Fruit fly (Drosophila melanogaster) whole organism, embryonic: Measurements from ENCODE around the gene Arfip.

Source experiments
- B-H2 ChIP-seq: fragments of 200-800 bp; sonication (Bioruptor generic); optimal IDR thresholded peaks from 2 replicates; lab custom pipeline; 2018; ENCODE audit warnings: missing biosample characterization, mild to moderate bottlenecking, missing genetic modification characterization
- Blimp-1 ChIP-seq: fragments of 200-800 bp; sonication (Bioruptor generic); optimal IDR thresholded peaks from 3 replicates; lab custom pipeline; 2018; ENCODE audit warnings: missing biosample characterization, missing genetic modification characterization, mild to moderate bottlenecking, moderate library complexity, missing genetic modification reagents
- CG10267 ChIP-seq: fragments of 200-800 bp; sonication (Bioruptor generic); optimal IDR thresholded peaks from 2 replicates; lab custom pipeline; 2018; ENCODE audit warnings: missing biosample characterization, mild to moderate bottlenecking, missing genetic modification characterization, moderate library complexity
- CG11085 ChIP-seq: fragments of 200-800 bp; sonication (Bioruptor generic); IDR thresholded peaks from 2 replicates; pipeline ENCODE4 v1.3.6; 2022; ENCODE audit warnings: missing biosample characterization, missing genetic modification characterization
- CG13287 ChIP-seq: fragments of 200-800 bp; sonication (Bioruptor generic); IDR thresholded peaks from 2 replicates; pipeline ENCODE4 v1.3.6; 2022; ENCODE audit warnings: missing biosample characterization, missing genetic modification characterization; ENCODE audit not compliant: partially characterized antibody
- CG13424 ChIP-seq: fragments of 200-800 bp; sonication (Bioruptor generic); optimal IDR thresholded peaks from 2 replicates; lab custom pipeline; 2019; ENCODE audit warnings: missing biosample characterization, mild to moderate bottlenecking, missing genetic modification characterization, moderate library complexity
- CG15479 ChIP-seq: fragments of 200-800 bp; sonication (Bioruptor generic); optimal IDR thresholded peaks from 3 replicates; lab custom pipeline; 2019; ENCODE audit warnings: missing biosample characterization, mild to moderate bottlenecking, missing genetic modification characterization, moderate library complexity
- CG17186 ChIP-seq: fragments of 200-800 bp; sonication (Bioruptor generic); optimal IDR thresholded peaks from 3 replicates; lab custom pipeline; 2017; ENCODE audit warnings: missing biosample characterization, missing genetic modification reagents, missing genetic modification characterization
- CG17361 ChIP-seq: fragments of 200-800 bp; sonication (Bioruptor generic); IDR thresholded peaks from 3 replicates; pipeline ENCODE4 v1.3.6; 2022; ENCODE audit warnings: missing biosample characterization, missing genetic modification characterization
- CG2678 ChIP-seq: fragments of 200-800 bp; sonication (Bioruptor generic); optimal IDR thresholded peaks from 3 replicates; lab custom pipeline; 2019; ENCODE audit warnings: missing biosample characterization, mild to moderate bottlenecking, missing genetic modification characterization, moderate library complexity
- CG2875 ChIP-seq: fragments of 200-800 bp; sonication (Bioruptor generic); optimal IDR thresholded peaks from 2 replicates; lab custom pipeline; 2017; ENCODE audit warnings: missing biosample characterization, mild to moderate bottlenecking, missing genetic modification characterization, missing genetic modification reagents
- CG2889 ChIP-seq: fragments of 200-800 bp; sonication (Bioruptor generic); IDR thresholded peaks from 3 replicates; pipeline ENCODE4 v1.3.6; 2022; ENCODE audit warnings: missing biosample characterization, missing genetic modification characterization
- CG31365 ChIP-seq: fragments of 200-800 bp; sonication (Bioruptor generic); optimal IDR thresholded peaks from 2 replicates; lab custom pipeline; 2018; ENCODE audit warnings: missing biosample characterization, mild to moderate bottlenecking, missing genetic modification characterization
- CG34422 ChIP-seq: fragments of 200-800 bp; sonication (Bioruptor generic); IDR thresholded peaks from 3 replicates; pipeline ENCODE4 v1.3.6; 2022; ENCODE audit warnings: missing biosample characterization, missing genetic modification characterization
- CG7928 ChIP-seq: fragments of 200-800 bp; sonication (Bioruptor generic); optimal IDR thresholded peaks from 2 replicates; lab custom pipeline; 2017; ENCODE audit warnings: missing biosample characterization, mild to moderate bottlenecking, missing genetic modification characterization
- CG9817 ChIP-seq: fragments of 200-800 bp; sonication (Bioruptor generic); optimal IDR thresholded peaks from 2 replicates; lab custom pipeline; 2018; ENCODE audit warnings: missing biosample characterization, mild to moderate bottlenecking, missing genetic modification characterization, moderate library complexity
- Chrac-16 ChIP-seq: fragments of 200-800 bp; sonication (Bioruptor generic); optimal IDR thresholded peaks from 3 replicates; lab custom pipeline; 2016; ENCODE audit warnings: missing biosample characterization, missing genetic modification characterization
- Dbx ChIP-seq: fragments of 200-800 bp; sonication (Bioruptor generic); IDR thresholded peaks from 3 replicates; pipeline ENCODE4 v1.3.6; 2022; ENCODE audit warnings: missing biosample characterization, missing genetic modification characterization
- Deaf1 ChIP-seq: fragments of 200-800 bp; optimal IDR thresholded peaks from 3 replicates; lab custom pipeline; 2019; ENCODE audit warnings: missing biosample characterization, mild to moderate bottlenecking, missing genetic modification characterization, moderate library complexity
- Dip2 ChIP-seq: fragments of 200-800 bp; sonication (Bioruptor generic); IDR thresholded peaks from 2 replicates; pipeline ENCODE4 v1.3.6; 2022; ENCODE audit warnings: missing biosample characterization, missing genetic modification characterization
- Dll ChIP-seq: fragments of 200-800 bp; sonication (Bioruptor generic); IDR thresholded peaks from 4 replicates; pipeline ENCODE4 v1.3.6; 2022; ENCODE audit warnings: missing biosample characterization, missing genetic modification characterization; ENCODE audit not compliant: partially characterized antibody
- E2f1 ChIP-seq: fragments of 200-800 bp; sonication (Bioruptor generic); IDR thresholded peaks from 2 replicates; pipeline ENCODE4 v1.3.6; 2022; ENCODE audit warnings: missing biosample characterization, missing genetic modification characterization
- E2f2 ChIP-seq: fragments of 200-800 bp; sonication (Bioruptor generic); IDR thresholded peaks from 2 replicates; pipeline ENCODE4 v1.3.6; 2022; ENCODE audit warnings: missing biosample characterization, missing genetic modification characterization
- Ets65A ChIP-seq: fragments of 200-800 bp; sonication (Bioruptor generic); peaks from one replicate; lab custom pipeline; 2016; ENCODE audit warnings: missing biosample characterization, missing genetic modification characterization
- Mes4 ChIP-seq: fragments of 200-800 bp; sonication (Bioruptor generic); optimal IDR thresholded peaks from 2 replicates; lab custom pipeline; 2016; ENCODE audit warnings: missing biosample characterization, missing genetic modification characterization
- Myb ChIP-seq: fragments of 200-800 bp; sonication (Bioruptor generic); optimal IDR thresholded peaks from 2 replicates; lab custom pipeline; 2016; ENCODE audit warnings: missing biosample characterization, missing genetic modification characterization
- Oli ChIP-seq: fragments of 200-800 bp; sonication (Bioruptor generic); optimal IDR thresholded peaks from 2 replicates; lab custom pipeline; 2018; ENCODE audit warnings: missing biosample characterization, mild to moderate bottlenecking, missing genetic modification characterization, moderate library complexity
- Taf1 ChIP-seq: fragments of 200-800 bp; sonication (Bioruptor generic); IDR thresholded peaks from 2 replicates; pipeline ENCODE4 v1.3.6; 2022; ENCODE audit warnings: missing biosample characterization, missing genetic modification characterization
- ac ChIP-seq: fragments of 200-800 bp; sonication (Bioruptor generic); optimal IDR thresholded peaks from 3 replicates; lab custom pipeline; 2017; ENCODE audit warnings: missing biosample characterization, mild to moderate bottlenecking, missing genetic modification characterization
- ato ChIP-seq: fragments of 200-800 bp; sonication (Bioruptor generic); IDR thresholded peaks from 2 replicates; pipeline ENCODE4 v1.3.6; 2022; ENCODE audit warnings: missing biosample characterization, missing genetic modification characterization; ENCODE audit not compliant: partially characterized antibody
- bsh ChIP-seq, 2 experiments: fragments of 200-800 bp; sonication (Bioruptor generic); optimal IDR thresholded peaks; 2 replicates each; lab custom pipeline; 2017 to 2018; ENCODE audit warnings: mild to moderate bottlenecking in 2 of 2, missing biosample characterization in 2 of 2, missing genetic modification characterization in 2 of 2, moderate library complexity in 1 of 2
- cad ChIP-seq: fragments of >200 bp; optimal IDR thresholded peaks from 2 replicates; lab custom pipeline; 2017; ENCODE audit warnings: missing biosample characterization, missing genetic modification characterization
- chn ChIP-seq: fragments of 200-800 bp; sonication (Bioruptor generic); optimal IDR thresholded peaks from 2 replicates; lab custom pipeline; 2016; ENCODE audit warnings: missing biosample characterization, missing genetic modification characterization
- disco-r ChIP-seq: fragments of 200-800 bp; sonication (Bioruptor generic); optimal IDR thresholded peaks from 2 replicates; lab custom pipeline; 2016; ENCODE audit warnings: missing biosample characterization, missing genetic modification characterization
- dmrt99B ChIP-seq: fragments of 200-800 bp; sonication (Bioruptor generic); optimal IDR thresholded peaks from 2 replicates; lab custom pipeline; 2018; ENCODE audit warnings: missing biosample characterization, mild to moderate bottlenecking, missing genetic modification characterization, moderate library complexity
- eyg ChIP-seq: fragments of 200-800 bp; sonication (Bioruptor generic); optimal IDR thresholded peaks from 3 replicates; lab custom pipeline; 2016; ENCODE audit warnings: missing biosample characterization, missing genetic modification characterization
- ftz-f1 ChIP-seq: fragments of 200-800 bp; sonication (Bioruptor generic); optimal IDR thresholded peaks from 2 replicates; lab custom pipeline; 2016; ENCODE audit warnings: missing biosample characterization, missing genetic modification characterization
- gcm2 ChIP-seq: fragments of 200-800 bp; sonication (Bioruptor generic); optimal IDR thresholded peaks from 2 replicates; lab custom pipeline; 2016; ENCODE audit warnings: missing biosample characterization, missing genetic modification characterization
- grau ChIP-seq: fragments of 200-800 bp; optimal IDR thresholded peaks from 3 replicates; lab custom pipeline; 2019; ENCODE audit warnings: missing biosample characterization, mild to moderate bottlenecking, missing genetic modification characterization, moderate library complexity
- hkb ChIP-seq, 2 experiments: fragments of 200-800 bp in 1 of 2; fragments of >200 bp in 1 of 2; sonication (Bioruptor generic) in 1 of 2; IDR thresholded peaks in 1 of 2; optimal IDR thresholded peaks in 1 of 2; 2 replicates each; pipeline versions ENCODE4 v1.3.6 to Lab custom; 2017 to 2022; ENCODE audit warnings: missing biosample characterization in 1 of 2, missing genetic modification characterization in 1 of 2
- kah ChIP-seq: fragments of 200-800 bp; sonication (Bioruptor generic); optimal IDR thresholded peaks from 2 replicates; lab custom pipeline; 2018; ENCODE audit warnings: missing biosample characterization, mild to moderate bottlenecking, missing genetic modification characterization
- klu ChIP-seq: fragments of 200-800 bp; sonication (Bioruptor generic); IDR thresholded peaks from 2 replicates; pipeline ENCODE4 v1.3.6; 2022; ENCODE audit warnings: missing biosample characterization, missing genetic modification characterization
- knrl ChIP-seq: fragments of 200-800 bp; sonication (Bioruptor generic); IDR thresholded peaks from 3 replicates; pipeline ENCODE4 v1.3.6; 2022; ENCODE audit warnings: missing biosample characterization, missing genetic modification characterization; ENCODE audit not compliant: partially characterized antibody
- nerfin-2 ChIP-seq: fragments of 200-800 bp; sonication (Bioruptor generic); IDR thresholded peaks from 2 replicates; pipeline ENCODE4 v1.3.6; 2022; ENCODE audit warnings: missing biosample characterization, missing genetic modification characterization; ENCODE audit not compliant: partially characterized antibody
- pho ChIP-seq: fragments of 200-800 bp; sonication (Bioruptor generic); optimal IDR thresholded peaks from 2 replicates; lab custom pipeline; 2016; ENCODE audit warnings: missing biosample characterization, missing genetic modification characterization
- run ChIP-seq: fragments of 200-800 bp; sonication (Bioruptor generic); optimal IDR thresholded peaks from 3 replicates; lab custom pipeline; 2018; ENCODE audit warnings: missing biosample characterization, mild to moderate bottlenecking, missing genetic modification characterization
- slou ChIP-seq: fragments of 200-800 bp; sonication (Bioruptor generic); optimal IDR thresholded peaks from 3 replicates; lab custom pipeline; 2016; ENCODE audit warnings: missing biosample characterization, missing genetic modification characterization
- slp2 ChIP-seq: fragments of 200-800 bp; sonication (Bioruptor generic); optimal IDR thresholded peaks from 2 replicates; lab custom pipeline; 2016; ENCODE audit warnings: missing biosample characterization, missing genetic modification characterization
- vfl ChIP-seq: fragments of 200-800 bp; sonication (Bioruptor generic); optimal IDR thresholded peaks from 2 replicates; lab custom pipeline; 2016; ENCODE audit warnings: missing biosample characterization, missing genetic modification characterization
- zen2 ChIP-seq: fragments of 200-800 bp; sonication (Bioruptor generic); IDR thresholded peaks from 3 replicates; pipeline ENCODE4 v1.3.6; 2022; ENCODE audit warnings: missing biosample characterization, missing genetic modification characterization; ENCODE audit not compliant: partially characterized antibody
- zfh1 ChIP-seq: fragments of 200-800 bp; sonication (Bioruptor generic); IDR thresholded peaks from 3 replicates; pipeline ENCODE4 v1.3.6; 2022; ENCODE audit warnings: missing biosample characterization, missing genetic modification characterization

Gene Arfip

DNA sequence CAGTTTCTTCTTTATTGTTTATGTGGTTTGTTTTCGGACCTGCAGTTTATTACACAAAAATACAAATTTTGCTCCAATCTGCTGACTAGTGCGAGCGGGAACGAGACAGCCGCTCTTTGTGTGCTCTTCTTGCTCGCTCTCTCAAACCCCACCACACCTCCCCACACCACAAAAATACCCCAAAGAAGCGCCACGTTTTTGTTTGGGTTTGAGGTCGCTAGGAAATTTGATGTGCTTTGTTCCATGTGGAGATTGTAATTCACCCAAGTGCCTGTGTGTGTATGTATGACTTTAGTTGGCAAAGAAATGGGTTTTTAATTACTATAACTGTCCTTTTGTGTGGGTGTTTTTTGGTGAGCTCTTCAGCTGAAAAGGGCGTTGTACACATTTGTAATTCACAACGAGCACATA, 36.7 kb downstream of the Arfip start (continued):
- TF ChIP-seq Oli (tag; lab: Kevin White, UChicago), result no peak
- no peak for TF ChIP-seq chn (GFP tag; lab: Kevin White, UChicago)
- TF ChIP-seq kah (GFP tag; lab: Kevin White, UChicago), result no peak
- no peak for TF ChIP-seq E2f1 (GFP tag; lab: Robert Waterston, UW)
- TF ChIP-seq CG2875, result no peak
- no peak for TF ChIP-seq CG9817
- TF ChIP-seq knrl (GFP tag; lab: Robert Waterston, UW), result no peak
- TF ChIP-seq CG2678 (tag; lab: Kevin White, UChicago), result no peak
- peak; percentile 57 for TF ChIP-seq Ets65A
- TF ChIP-seq Chrac-16 (GFP tag; lab: Kevin White, UChicago), result no peak
- TF ChIP-seq E2f2 (GFP tag; lab: Robert Waterston, UW), result no peak; the same call in 1 of the 2 replicates
- no peak for TF ChIP-seq klu (GFP tag; lab: Robert Waterston, UW)
- no peak for TF ChIP-seq zen2
- TF ChIP-seq Blimp-1 (GFP tag; lab: Kevin White, UChicago), result peak; percentile 15
- no peak for TF ChIP-seq CG31365
- TF ChIP-seq run (tag; lab: Kevin White, UChicago), result peak; percentile 53
- no peak for TF ChIP-seq bsh (GFP tag; optimal IDR thresholded peaks at IDR 0.05; lab: Kevin White, UChicago)
- no peak for TF ChIP-seq eyg
- no peak for TF ChIP-seq Dip2 (GFP tag; lab: Robert Waterston, UW)
- no peak for TF ChIP-seq pho (GFP tag; lab: Kevin White, UChicago)
- no peak for TF ChIP-seq CG2889
- peak; percentile 27 for TF ChIP-seq dmrt99B (tag; lab: Kevin White, UChicago)
- TF ChIP-seq cad (GFP tag; lab: Kevin White, UChicago), result no peak
- TF ChIP-seq Mes4 (GFP tag; lab: Kevin White, UChicago), result no peak
- TF ChIP-seq Myb, result no peak
- no peak for TF ChIP-seq CG13424 (tag; lab: Kevin White, UChicago)
- peak; percentile 41; the same call in 1 of the 3 replicates for TF ChIP-seq CG34422
- TF ChIP-seq CG17186, result no peak
- no peak for TF ChIP-seq Taf1 (GFP tag; lab: Robert Waterston, UW)
- TF ChIP-seq Dll (GFP tag; lab: Robert Waterston, UW), result no peak
- TF ChIP-seq disco-r, result no peak
- TF ChIP-seq hkb (optimal IDR thresholded peaks at IDR 0.05; lab: Kevin White, UChicago), result no peak
- TF ChIP-seq hkb (GFP tag; IDR thresholded peaks at IDR 0.05; lab: Robert Waterston, UW), result no peak
- TF ChIP-seq nerfin-2 (GFP tag; lab: Robert Waterston, UW), result no peak
- TF ChIP-seq slou (GFP tag; lab: Kevin White, UChicago), result no peak
- TF ChIP-seq CG15479 (GFP tag; lab: Kevin White, UChicago), result no peak
- no peak for TF ChIP-seq Dbx
- no peak for TF ChIP-seq CG11085
- no peak for TF ChIP-seq zfh1 (GFP tag; lab: Robert Waterston, UW)
- TF ChIP-seq B-H2 (GFP tag; lab: Kevin White, UChicago), result no peak
- no peak for TF ChIP-seq gcm2 (GFP tag; lab: Kevin White, UChicago)
- TF ChIP-seq CG17361 (GFP tag; lab: Robert Waterston, UW), result no peak
- peak; percentile 54 for TF ChIP-seq ftz-f1 (GFP tag; lab: Kevin White, UChicago)
- TF ChIP-seq vfl (GFP tag; lab: Kevin White, UChicago), result no peak
- TF ChIP-seq ac (GFP tag; lab: Kevin White, UChicago), result no peak
- no peak for TF ChIP-seq CG7928 (GFP tag; lab: Kevin White, UChicago)
- 0 out of 2 replicates have a peak, but pooled peaks have one; percentile 11 for TF ChIP-seq CG13287 (GFP tag; lab: Robert Waterston, UW)
- TF ChIP-seq ato (GFP tag; lab: Robert Waterston, UW), result no peak
- TF ChIP-seq CG10267, result no peak
- peak; percentile 15 for TF ChIP-seq grau (tag; lab: Kevin White, UChicago)
- TF ChIP-seq slp2 (GFP tag; lab: Kevin White, UChicago), result no peak
- TF ChIP-seq Deaf1 (tag; lab: Kevin White, UChicago), result no peak
